Fruit fly (Drosophila melanogaster) whole organism, wandering third instar larva: ENCODE measurements around the gene CG8236.

Experiments used
- CrebA ChIP-seq: fragments of 200-800 bp; sonication (Bioruptor generic); optimal IDR thresholded peaks from 2 replicates; lab custom pipeline; 2016; ENCODE audit warnings: missing biosample characterization, mild to moderate bottlenecking, missing genetic modification characterization, borderline replicate concordance
- GATAd ChIP-seq: sonication (Bioruptor generic); optimal IDR thresholded peaks from 2 replicates; lab custom pipeline; 2016; ENCODE audit warnings: missing biosample characterization, missing genetic modification characterization
- Mio ChIP-seq: sonication (Bioruptor generic); optimal IDR thresholded peaks from 2 replicates; lab custom pipeline; 2016; ENCODE audit warnings: missing biosample characterization, missing genetic modification characterization
- OdsH ChIP-seq: fragments of 200-800 bp; sonication (Bioruptor generic); optimal IDR thresholded peaks from 2 replicates; lab custom pipeline; 2016; ENCODE audit warnings: missing biosample characterization, mild to moderate bottlenecking, missing genetic modification characterization
- Sp1 ChIP-seq: fragments of 200-800 bp; sonication (Bioruptor generic); optimal IDR thresholded peaks from 3 replicates; lab custom pipeline; 2019; ENCODE audit warnings: missing biosample characterization, mild to moderate bottlenecking, missing genetic modification characterization, moderate library complexity
- br ChIP-seq: fragments of 200-800 bp; sonication (Bioruptor generic); optimal IDR thresholded peaks from 2 replicates; lab custom pipeline; 2016; ENCODE audit warnings: missing biosample characterization, missing genetic modification characterization
- dl ChIP-seq, 2 experiments: fragments of 175-275, 200-275 bp in 1 of 2; fragments of 200-275 bp in 1 of 2; sonication (Bioruptor generic); optimal IDR thresholded peaks; lab custom pipeline; 2018; ENCODE audit warnings: mild to moderate bottlenecking in 2 of 2, missing biosample characterization in 2 of 2, missing genetic modification characterization in 2 of 2, moderate library complexity in 2 of 2; ENCODE audit not compliant: partially characterized antibody in 2 of 2, insufficient read depth in 1 of 2
- h ChIP-seq: fragments of 200-800 bp; sonication (Bioruptor generic); optimal IDR thresholded peaks from 3 replicates; lab custom pipeline; 2016; ENCODE audit warnings: missing biosample characterization, mild to moderate bottlenecking, missing genetic modification characterization
- lola ChIP-seq: fragments of >200 bp; optimal IDR thresholded peaks from 2 replicates; lab custom pipeline; 2017; ENCODE audit warnings: missing biosample characterization, missing genetic modification characterization
- rgr ChIP-seq: fragments of 200-800 bp; sonication (Bioruptor generic); optimal IDR thresholded peaks from 3 replicates; lab custom pipeline; 2016; ENCODE audit warnings: missing biosample characterization, mild to moderate bottlenecking, missing genetic modification characterization
- tai ChIP-seq: sonication (Bioruptor generic); optimal IDR thresholded peaks from 2 replicates; lab custom pipeline; 2016; ENCODE audit warnings: missing biosample characterization, missing genetic modification characterization
- usp ChIP-seq: fragments of >200 bp; optimal IDR thresholded peaks from 2 replicates; lab custom pipeline; 2017; ENCODE audit warnings: missing biosample characterization, missing genetic modification characterization

DNA sequence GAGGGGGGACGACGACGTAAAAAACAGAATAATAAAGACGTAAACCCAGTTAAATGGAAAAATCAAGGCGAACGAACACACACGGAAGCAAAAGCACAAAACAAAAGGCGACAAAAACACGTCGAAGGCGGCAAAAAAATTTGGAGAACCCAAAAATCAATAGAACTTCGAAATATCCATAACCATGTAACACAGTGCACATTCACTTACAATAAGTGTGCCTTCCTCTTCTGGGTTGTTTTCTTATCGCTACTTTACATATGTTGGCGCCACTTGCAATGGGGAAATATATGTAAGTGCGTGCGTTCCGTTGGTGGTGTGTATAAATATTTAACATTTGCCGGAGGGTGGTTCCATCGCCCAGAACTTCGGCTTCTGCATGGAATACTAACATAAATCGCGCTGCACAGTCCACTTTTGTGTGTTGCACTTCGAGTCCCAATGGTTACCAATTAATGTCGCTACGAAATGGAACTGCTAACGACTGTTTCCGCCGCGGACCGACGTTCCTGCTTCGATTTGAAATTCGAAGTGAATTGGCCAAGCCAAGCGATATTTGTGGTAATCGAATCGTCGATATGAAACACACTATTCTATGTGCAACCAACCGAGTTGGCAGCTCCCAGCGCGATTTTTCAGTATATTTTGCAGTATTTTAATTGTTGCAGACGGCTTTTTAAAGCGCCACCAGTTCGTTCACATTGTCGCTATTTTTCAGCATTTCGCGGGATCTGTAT lies 21.9 kb upstream of the CG8236 start, which contains the start of the genes CG9801 and Nasp:
- TF ChIP-seq lola (GFP tag; lab: Kevin White, UChicago) (no peak), tai (GFP tag; lab: Kevin White, UChicago) (no peak), usp (GFP tag; lab: Kevin White, UChicago) (no peak), Sp1 (GFP tag; lab: Kevin White, UChicago) (peak; percentile 18), h (peak; percentile 13), br (GFP tag; lab: Kevin White, UChicago) (peak; percentile 10), GATAd (no peak), CrebA (GFP tag; lab: Kevin White, UChicago) (no peak), dl (GFP tag; optimal IDR thresholded peaks at IDR 0.05; lab: Kevin White, UChicago; ENCODE audit: insufficient read depth in 1 of 2, partially characterized antibody in 2 of 2) (no peak), Mio (no peak), rgr (GFP tag; lab: Kevin White, UChicago) (no peak), OdsH (GFP tag; lab: Kevin White, UChicago) (peak; percentile 4)
